Worm (Caenorhabditis elegans) whole organism, L1 larva: Measurements from ENCODE around the gene B0524.2.
A peak's percentile ranks its signal among the peaks of the same experiment; 100 is the strongest.

ENCODE experiments used
- F16B12.6 ChIP-seq: fragments of 150-350 bp; optimal IDR thresholded peaks from 2 replicates; lab custom pipeline; 2014; ENCODE audit warnings: missing biosample characterization, missing genetic modification characterization
- Y116A8C.19 ChIP-seq: sonication (generic microtip); optimal IDR thresholded peaks from 2 replicates; lab custom pipeline; 2016; ENCODE audit warnings: missing compliant biosample characterization, missing genetic modification characterization, borderline replicate concordance
- aha-1 ChIP-seq: fragments of 150-350 bp; optimal IDR thresholded peaks from 2 replicates; lab custom pipeline; 2014; ENCODE audit warnings: missing biosample characterization, missing genetic modification characterization
- alr-1 ChIP-seq: fragments of 200-800 bp; sonication (Bioruptor generic); optimal IDR thresholded peaks from 2 replicates; lab custom pipeline; 2018; ENCODE audit warnings: borderline replicate concordance, mild to moderate bottlenecking, missing genetic modification characterization, missing compliant biosample characterization
- aly-2 ChIP-seq: fragments of 150-350 bp; optimal IDR thresholded peaks from 2 replicates; lab custom pipeline; 2014; ENCODE audit warnings: missing biosample characterization, missing genetic modification characterization
- blmp-1 ChIP-seq: fragments of 150-350 bp; optimal IDR thresholded peaks from 2 replicates; lab custom pipeline; 2014; ENCODE audit warnings: missing biosample characterization, missing genetic modification characterization
- ceh-88 ChIP-seq: fragments of 200-800 bp; sonication (Bioruptor generic); IDR thresholded peaks from 2 replicates; pipeline ENCODE4 v1.3.6; 2022; ENCODE audit warnings: missing genetic modification characterization, missing compliant biosample characterization
- ces-1 ChIP-seq: fragments of 150-350 bp; optimal IDR thresholded peaks from 2 replicates; lab custom pipeline; 2014; ENCODE audit warnings: missing biosample characterization, missing genetic modification reagents, missing genetic modification characterization
- dpl-1 ChIP-seq, 3 experiments: fragments of 150-350 bp in 2 of 3; sonication (generic microtip) in 1 of 3; optimal IDR thresholded peaks; 2 replicates each; lab custom pipeline; 2014 to 2017; ENCODE audit warnings: missing biosample characterization in 3 of 3, missing genetic modification characterization in 3 of 3, missing genetic modification reagents in 3 of 3
- efl-1 ChIP-seq, 4 experiments: fragments of 150-350 bp; optimal IDR thresholded peaks in 3 of 4; peaks in 1 of 4; 1 replicate in 1 of 4; 2 replicates in 3 of 4; lab custom pipeline; 2014; ENCODE audit warnings: missing biosample characterization in 2 of 4, missing genetic modification characterization in 2 of 4, missing genetic modification reagents in 2 of 4
- egl-13 ChIP-seq: sonication (generic microtip); optimal IDR thresholded peaks from 2 replicates; lab custom pipeline; 2016; ENCODE audit warnings: missing genotype, missing genetic modification reagents, missing genetic modification characterization, missing compliant biosample characterization
- egl-27 ChIP-seq, 2 experiments: fragments of 150-350 bp in 1 of 2; sonication (generic microtip); optimal IDR thresholded peaks; 3 replicates each; lab custom pipeline; 2017 to 2018; ENCODE audit warnings: missing biosample characterization in 2 of 2, missing genetic modification characterization in 2 of 2, missing genetic modification reagents in 2 of 2
- ets-5 ChIP-seq: fragments of 200-800 bp; sonication (Bioruptor generic); IDR thresholded peaks from 2 replicates; pipeline ENCODE4 v1.3.6; 2022; ENCODE audit warnings: missing genetic modification characterization, missing compliant biosample characterization
- fkh-10 ChIP-seq: sonication (generic microtip); optimal IDR thresholded peaks from 2 replicates; lab custom pipeline; 2017; ENCODE audit warnings: missing biosample characterization, missing genetic modification reagents, missing genetic modification characterization
- fkh-4 ChIP-seq: sonication (generic microtip); optimal IDR thresholded peaks from 2 replicates; lab custom pipeline; 2016; ENCODE audit warnings: missing compliant biosample characterization, missing genetic modification characterization, borderline replicate concordance
- grh-1 ChIP-seq: fragments of 200-800 bp; sonication (Bioruptor generic); IDR thresholded peaks from 2 replicates; pipeline ENCODE4 v1.3.6; 2022; ENCODE audit warnings: missing genetic modification reagents, missing genetic modification characterization, missing compliant biosample characterization
- hpl-2 ChIP-seq: fragments of 150-350 bp; optimal IDR thresholded peaks from 2 replicates; lab custom pipeline; 2014; ENCODE audit warnings: missing biosample characterization, missing genetic modification reagents, missing genetic modification characterization
- irx-1 ChIP-seq: sonication (generic microtip); optimal IDR thresholded peaks from 2 replicates; lab custom pipeline; 2016; ENCODE audit warnings: missing genetic modification characterization, missing compliant biosample characterization
- isw-1 ChIP-seq: fragments of 200-800 bp; sonication (Bioruptor generic); IDR thresholded peaks from 2 replicates; pipeline ENCODE4 v1.3.6; 2022; ENCODE audit warnings: missing genetic modification characterization, missing compliant biosample characterization
- jun-1 ChIP-seq: fragments of 150-350 bp; optimal IDR thresholded peaks from 2 replicates; lab custom pipeline; 2014; ENCODE audit warnings: missing biosample characterization, missing genetic modification reagents, missing genetic modification characterization
- lin-15B ChIP-seq: fragments of 150-350 bp; sonication (generic microtip); optimal IDR thresholded peaks from 3 replicates; lab custom pipeline; 2014; ENCODE audit warnings: missing biosample characterization, missing genetic modification characterization
- lin-39 ChIP-seq: fragments of 150-350 bp; optimal IDR thresholded peaks from 2 replicates; lab custom pipeline; 2014; ENCODE audit warnings: missing biosample characterization, missing genetic modification reagents, missing genetic modification characterization
- lsy-2 ChIP-seq, 2 experiments: fragments of 150-350 bp; optimal IDR thresholded peaks; 2 replicates each; lab custom pipeline; 2014; ENCODE audit warnings: missing biosample characterization in 2 of 2, missing genetic modification characterization in 2 of 2
- mdl-1 ChIP-seq, 2 experiments: fragments of 150-350 bp; optimal IDR thresholded peaks; 2 replicates each; lab custom pipeline; 2014 to 2017; ENCODE audit warnings: missing biosample characterization in 2 of 2, missing genetic modification characterization in 2 of 2, inconsistent platforms in 1 of 2
- mef-2 ChIP-seq: fragments of 150-350 bp; optimal IDR thresholded peaks from 2 replicates; lab custom pipeline; 2014; ENCODE audit warnings: missing biosample characterization, missing genetic modification characterization
- nhr-11 ChIP-seq: fragments of 150-350 bp; optimal IDR thresholded peaks from 2 replicates; lab custom pipeline; 2014; ENCODE audit warnings: missing biosample characterization, missing genetic modification characterization
- nhr-12 ChIP-seq: sonication (generic microtip); optimal IDR thresholded peaks from 2 replicates; lab custom pipeline; 2017; ENCODE audit warnings: missing biosample characterization, missing genetic modification characterization
- nhr-20 ChIP-seq: sonication (generic microtip); optimal IDR thresholded peaks from 2 replicates; lab custom pipeline; 2016; ENCODE audit warnings: mild to moderate bottlenecking, missing genetic modification characterization, missing compliant biosample characterization
- nhr-237 ChIP-seq: fragments of 150-350 bp; optimal IDR thresholded peaks from 2 replicates; lab custom pipeline; 2014; ENCODE audit warnings: missing biosample characterization, missing genetic modification characterization
- nhr-28 ChIP-seq: fragments of 150-350 bp; optimal IDR thresholded peaks from 2 replicates; lab custom pipeline; 2014; ENCODE audit warnings: missing biosample characterization, missing genetic modification characterization
- nhr-47 ChIP-seq: sonication (generic microtip); optimal IDR thresholded peaks from 2 replicates; lab custom pipeline; 2016; ENCODE audit warnings: mild to moderate bottlenecking, missing genetic modification characterization, moderate library complexity, missing compliant biosample characterization
- nhr-71 ChIP-seq: sonication (generic microtip); optimal IDR thresholded peaks from 2 replicates; lab custom pipeline; 2016; ENCODE audit warnings: mild to moderate bottlenecking, missing genetic modification characterization, moderate library complexity, missing compliant biosample characterization
- nhr-84 ChIP-seq: sonication (generic microtip); optimal IDR thresholded peaks from 2 replicates; lab custom pipeline; 2017; ENCODE audit warnings: missing biosample characterization, missing genetic modification characterization
- nhr-85 ChIP-seq: sonication (generic microtip); peaks from one replicate; lab custom pipeline; 2016; ENCODE audit warnings: missing genetic modification characterization, inconsistent platforms, missing compliant biosample characterization
- pax-3 ChIP-seq: fragments of 200-800 bp; sonication (Bioruptor generic); optimal IDR thresholded peaks from 2 replicates; lab custom pipeline; 2018; ENCODE audit warnings: mild to moderate bottlenecking, missing genetic modification characterization, moderate library complexity, missing compliant biosample characterization
- rnt-1 ChIP-seq: sonication (generic microtip); optimal IDR thresholded peaks from 2 replicates; lab custom pipeline; 2016; ENCODE audit warnings: mild to moderate bottlenecking, missing genetic modification characterization, moderate library complexity, missing compliant biosample characterization
- skn-1 ChIP-seq: fragments of 150-350 bp; optimal IDR thresholded peaks from 2 replicates; lab custom pipeline; 2014; ENCODE audit warnings: missing biosample characterization, missing genetic modification characterization
- snpc-4 ChIP-seq: fragments of 150-350 bp; optimal IDR thresholded peaks from 2 replicates; lab custom pipeline; 2014; ENCODE audit warnings: missing biosample characterization, missing genetic modification characterization
- sox-4 ChIP-seq: sonication (generic microtip); optimal IDR thresholded peaks from 2 replicates; lab custom pipeline; 2016; ENCODE audit warnings: missing genetic modification characterization, missing compliant biosample characterization
- sptf-1 ChIP-seq: fragments of 150-350 bp; optimal IDR thresholded peaks from 2 replicates; lab custom pipeline; 2014; ENCODE audit warnings: missing biosample characterization, missing genetic modification characterization
- sup-37 ChIP-seq: fragments of 200-800 bp; sonication (Bioruptor generic); optimal IDR thresholded peaks from 2 replicates; lab custom pipeline; 2018; ENCODE audit warnings: mild to moderate bottlenecking, missing genetic modification characterization, missing compliant biosample characterization
- swsn-7 ChIP-seq: sonication (generic microtip); optimal IDR thresholded peaks from 2 replicates; lab custom pipeline; 2016; ENCODE audit warnings: missing genetic modification characterization, missing compliant biosample characterization
- tbx-2 ChIP-seq: sonication (generic microtip); optimal IDR thresholded peaks from 2 replicates; lab custom pipeline; 2016; ENCODE audit warnings: missing genetic modification characterization, missing compliant biosample characterization
- tlp-1 ChIP-seq: fragments of 150-350 bp; optimal IDR thresholded peaks from 2 replicates; lab custom pipeline; 2014; ENCODE audit warnings: missing biosample characterization, missing genetic modification characterization
- unc-130 ChIP-seq: fragments of 150-350 bp; optimal IDR thresholded peaks from 2 replicates; lab custom pipeline; 2017; ENCODE audit warnings: missing biosample characterization, missing genetic modification characterization, inconsistent platforms
- unc-30 ChIP-seq: sonication (generic microtip); optimal IDR thresholded peaks from 2 replicates; lab custom pipeline; 2017; ENCODE audit warnings: missing biosample characterization, missing genetic modification characterization
- unc-98 ChIP-seq: fragments of 200-800 bp; sonication (Bioruptor generic); IDR thresholded peaks from 2 replicates; pipeline ENCODE4 v1.3.6; 2022; ENCODE audit warnings: missing genetic modification characterization, missing compliant biosample characterization
- vab-15 ChIP-seq: sonication (generic microtip); optimal IDR thresholded peaks from 2 replicates; lab custom pipeline; 2017; ENCODE audit warnings: missing genotype, mild to moderate bottlenecking, missing genetic modification characterization, missing compliant biosample characterization
- zip-4 ChIP-seq: fragments of 200-800 bp; sonication (Bioruptor generic); optimal IDR thresholded peaks from 2 replicates; lab custom pipeline; 2018; ENCODE audit warnings: mild to moderate bottlenecking, missing genetic modification characterization, moderate library complexity, missing compliant biosample characterization
- ztf-11 ChIP-seq, 2 experiments: sonication (generic microtip); optimal IDR thresholded peaks; 2 replicates each; lab custom pipeline; 2016 to 2017; ENCODE audit warnings: missing genetic modification characterization in 2 of 2, missing biosample characterization in 1 of 2, missing compliant biosample characterization in 1 of 2
- ztf-4 ChIP-seq: fragments of 150-350 bp; optimal IDR thresholded peaks from 2 replicates; lab custom pipeline; 2014; ENCODE audit warnings: missing biosample characterization, missing genetic modification characterization

Gene B0524.2

ce11 chrIII:1923419-1924318 is 29.8 kb downstream of the B0524.2 start:
- TF ChIP-seq lin-39 (tag; lab: Kevin White, UChicago) (peak; percentile 90), nhr-20 (peak; percentile 99), lin-15B (peak; percentile 5), snpc-4 (tag; lab: Kevin White, UChicago) (peak; percentile 59), nhr-12 (tag; lab: Kevin White, UChicago) (no peak), vab-15 (tag; lab: Kevin White, UChicago) (peak; percentile 70), ceh-88 (GFP tag; lab: Robert Waterston, UW) (peak; percentile 90), blmp-1 (peak; percentile 91), nhr-237 (peak; percentile 69), F16B12.6 (tag; lab: Kevin White, UChicago) (peak; percentile 31), sup-37 (GFP tag; lab: Kevin White, UChicago) (peak; percentile 67), nhr-11 (tag; lab: Kevin White, UChicago) (peak; percentile 74), nhr-47 (tag; lab: Kevin White, UChicago) (peak; percentile 96), isw-1 (GFP tag; lab: Robert Waterston, UW) (peak; percentile 62), sox-4 (tag; lab: Kevin White, UChicago) (peak; percentile 84), fkh-10 (GFP tag; lab: Kevin White, UChicago) (peak; percentile 92), unc-98 (GFP tag; lab: Robert Waterston, UW) (peak; percentile 30; the same call in 1 of the 2 replicates), aly-2 (tag; lab: Kevin White, UChicago) (peak; percentile 33), mef-2 (tag; lab: Kevin White, UChicago) (peak; percentile 78), egl-13 (tag; lab: Kevin White, UChicago) (peak; percentile 82), ztf-4 (tag; lab: Kevin White, UChicago) (peak; percentile 75), ets-5 (GFP tag; lab: Robert Waterston, UW) (no peak), tlp-1 (no peak), egl-27 (tag; optimal IDR thresholded peaks at IDR 0.05; lab: Kevin White, UChicago) (peak; percentile 94), swsn-7 (tag; lab: Kevin White, UChicago) (peak; percentile 93), jun-1 (tag; lab: Kevin White, UChicago) (peak; percentile 92), zip-4 (GFP tag; lab: Kevin White, UChicago) (peak; percentile 60), hpl-2 (GFP tag; lab: Kevin White, UChicago) (no peak), unc-30 (tag; lab: Kevin White, UChicago) (no peak), alr-1 (no peak), tbx-2 (peak; percentile 97), Y116A8C.19 (tag; lab: Kevin White, UChicago) (no peak), mdl-1 (tag; optimal IDR thresholded peaks at IDR 0.05; lab: Kevin White, UChicago) (peak; percentile 47 to 92), nhr-84 (tag; lab: Kevin White, UChicago) (no peak), ces-1 (GFP tag; lab: Kevin White, UChicago) (no peak), nhr-71 (tag; lab: Kevin White, UChicago) (peak; percentile 99), dpl-1 (GFP tag; optimal IDR thresholded peaks at IDR 0.05; lab: Kevin White, UChicago) (peak; percentile 59 to 65 (median 63)), efl-1 (optimal IDR thresholded peaks at IDR 0.05; lab: Kevin White, UChicago) (peak; percentile 74 to 84), efl-1 (GFP tag; optimal IDR thresholded peaks at IDR 0.05 in 1 of 2; lab: Kevin White, UChicago) (peak; percentile 48 to 95), nhr-28 (no peak), irx-1 (tag; lab: Kevin White, UChicago) (peak; percentile 92), grh-1 (GFP tag; lab: Robert Waterston, UW) (peak; percentile 92), aha-1 (tag; lab: Kevin White, UChicago) (peak; percentile 68), lsy-2 (tag; optimal IDR thresholded peaks at IDR 0.05; lab: Kevin White, UChicago) (peak; percentile 87 to 88), sptf-1 (tag; lab: Kevin White, UChicago) (no peak), nhr-85 (tag; lab: Kevin White, UChicago) (peak; percentile 100), pax-3 (tag; lab: Kevin White, UChicago) (peak; percentile 90), rnt-1 (tag; lab: Kevin White, UChicago) (peak; percentile 94), fkh-4 (peak; percentile 30), unc-130 (tag; lab: Kevin White, UChicago) (peak; percentile 56), skn-1 (peak; percentile 95), ztf-11 (tag; optimal IDR thresholded peaks at IDR 0.05; lab: Kevin White, UChicago) (peak in 1 of 2 experiments; percentile 74)
